Fruit fly (Drosophila melanogaster) whole organism, wandering third instar larva: ENCODE results near the gene CG9512.
A peak's percentile ranks its signal among the peaks of the same experiment; 100 is the strongest.

Source experiments
- Abd-B ChIP-seq: fragments of >200 bp; optimal IDR thresholded peaks from 2 replicates; lab custom pipeline; 2017; ENCODE audit warnings: missing biosample characterization, missing genetic modification characterization
- CG32264 ChIP-seq: fragments of 200-800 bp; sonication (Bioruptor generic); optimal IDR thresholded peaks from 2 replicates; lab custom pipeline; 2016; ENCODE audit warnings: missing biosample characterization, missing genetic modification characterization
- CG9705 ChIP-seq: fragments of 200-800 bp; sonication (Bioruptor generic); optimal IDR thresholded peaks from 2 replicates; lab custom pipeline; 2018; ENCODE audit warnings: missing biosample characterization, mild to moderate bottlenecking, missing genetic modification characterization
- CrebA ChIP-seq: fragments of 200-800 bp; sonication (Bioruptor generic); optimal IDR thresholded peaks from 2 replicates; lab custom pipeline; 2016; ENCODE audit warnings: missing biosample characterization, mild to moderate bottlenecking, missing genetic modification characterization, borderline replicate concordance
- Dif ChIP-seq: fragments of 200-275, 200-300 bp; sonication (Bioruptor generic); optimal IDR thresholded peaks from 2 replicates; lab custom pipeline; 2018; ENCODE audit warnings: missing biosample characterization, missing genetic modification characterization; ENCODE audit not compliant: partially characterized antibody
- GATAd ChIP-seq: sonication (Bioruptor generic); optimal IDR thresholded peaks from 2 replicates; lab custom pipeline; 2016; ENCODE audit warnings: missing biosample characterization, missing genetic modification characterization
- HLH106 ChIP-seq: fragments of 200-800 bp; optimal IDR thresholded peaks from 3 replicates; lab custom pipeline; 2019; ENCODE audit warnings: missing biosample characterization, mild to moderate bottlenecking, missing genetic modification characterization, moderate library complexity
- Hnf4 ChIP-seq: fragments of 200-800 bp; sonication (Bioruptor generic); optimal IDR thresholded peaks from 2 replicates; lab custom pipeline; 2016; ENCODE audit warnings: missing biosample characterization, mild to moderate bottlenecking, missing genetic modification characterization
- Hr78 ChIP-seq: fragments of >200 bp; optimal IDR thresholded peaks from 2 replicates; lab custom pipeline; 2017; ENCODE audit warnings: missing biosample characterization, missing genetic modification characterization
- Hr83 ChIP-seq: fragments of 200-300 bp; sonication (Bioruptor generic); optimal IDR thresholded peaks from 2 replicates; lab custom pipeline; 2016; ENCODE audit warnings: missing biosample characterization, mild to moderate bottlenecking, missing genetic modification characterization, moderate library complexity; ENCODE audit not compliant: poor library complexity, severe bottlenecking
- Jra ChIP-seq: sonication (Bioruptor generic); optimal IDR thresholded peaks from 2 replicates; lab custom pipeline; 2016; ENCODE audit warnings: missing biosample characterization, missing genetic modification characterization
- Myc ChIP-seq: fragments of >200 bp; optimal IDR thresholded peaks from 2 replicates; lab custom pipeline; 2017
- N ChIP-seq: fragments of >200 bp; optimal IDR thresholded peaks from 2 replicates; lab custom pipeline; 2018; ENCODE audit warnings: missing biosample characterization, missing external identifiers, missing genetic modification characterization
- Rel ChIP-seq, 2 experiments: fragments of 200-800 bp; sonication (Bioruptor generic) in 1 of 2; optimal IDR thresholded peaks; 2 replicates in 1 of 2; 3 replicates in 1 of 2; lab custom pipeline; 2016 to 2019; ENCODE audit warnings: mild to moderate bottlenecking in 2 of 2, missing biosample characterization in 2 of 2, missing genetic modification characterization in 2 of 2, moderate library complexity in 1 of 2
- Sp1 ChIP-seq: fragments of 200-800 bp; sonication (Bioruptor generic); optimal IDR thresholded peaks from 3 replicates; lab custom pipeline; 2019; ENCODE audit warnings: missing biosample characterization, mild to moderate bottlenecking, missing genetic modification characterization, moderate library complexity
- Vsx2 ChIP-seq: fragments of 200-300, 225-300 bp; sonication (Bioruptor generic); optimal IDR thresholded peaks from 2 replicates; lab custom pipeline; 2018; ENCODE audit warnings: missing biosample characterization, missing genetic modification characterization; ENCODE audit not compliant: partially characterized antibody
- br ChIP-seq: fragments of 200-800 bp; sonication (Bioruptor generic); optimal IDR thresholded peaks from 2 replicates; lab custom pipeline; 2016; ENCODE audit warnings: missing biosample characterization, missing genetic modification characterization
- brk ChIP-seq: fragments of 200-800 bp; sonication (Bioruptor generic); optimal IDR thresholded peaks from 2 replicates; lab custom pipeline; 2016; ENCODE audit warnings: missing biosample characterization, mild to moderate bottlenecking, missing genetic modification characterization
- dl ChIP-seq, 2 experiments: fragments of 175-275, 200-275 bp in 1 of 2; fragments of 200-275 bp in 1 of 2; sonication (Bioruptor generic); optimal IDR thresholded peaks; lab custom pipeline; 2018; ENCODE audit warnings: mild to moderate bottlenecking in 2 of 2, missing biosample characterization in 2 of 2, missing genetic modification characterization in 2 of 2, moderate library complexity in 2 of 2; ENCODE audit not compliant: partially characterized antibody in 2 of 2, insufficient read depth in 1 of 2
- dmrt93B ChIP-seq: fragments of 200-800 bp; sonication (Bioruptor generic); optimal IDR thresholded peaks from 2 replicates; lab custom pipeline; 2018; ENCODE audit warnings: missing biosample characterization, mild to moderate bottlenecking, missing genetic modification characterization
- dsf ChIP-seq: sonication (Bioruptor generic); optimal IDR thresholded peaks from 2 replicates; lab custom pipeline; 2016; ENCODE audit warnings: missing biosample characterization, missing genetic modification characterization, borderline replicate concordance
- ey ChIP-seq: fragments of 200-800 bp; sonication (Bioruptor generic); optimal IDR thresholded peaks from 2 replicates; lab custom pipeline; 2016; ENCODE audit warnings: missing biosample characterization, missing genetic modification characterization
- foxo ChIP-seq, 2 experiments: fragments of 200-800 bp; sonication (Bioruptor generic); optimal IDR thresholded peaks; 2 replicates in 1 of 2; 3 replicates in 1 of 2; lab custom pipeline; 2016 to 2017; ENCODE audit warnings: missing biosample characterization in 2 of 2, missing genetic modification characterization in 2 of 2
- fru ChIP-seq: fragments of 200-800 bp; sonication (Bioruptor generic); optimal IDR thresholded peaks from 3 replicates; lab custom pipeline; 2016; ENCODE audit warnings: missing biosample characterization, mild to moderate bottlenecking, missing genetic modification characterization
- h ChIP-seq: fragments of 200-800 bp; sonication (Bioruptor generic); optimal IDR thresholded peaks from 3 replicates; lab custom pipeline; 2016; ENCODE audit warnings: missing biosample characterization, mild to moderate bottlenecking, missing genetic modification characterization
- jim ChIP-seq: fragments of 175-275, 200-325 bp; sonication (Bioruptor generic); optimal IDR thresholded peaks from 2 replicates; lab custom pipeline; 2016; ENCODE audit warnings: missing biosample characterization, mild to moderate bottlenecking, missing genetic modification characterization
- lola ChIP-seq: fragments of >200 bp; optimal IDR thresholded peaks from 2 replicates; lab custom pipeline; 2017; ENCODE audit warnings: missing biosample characterization, missing genetic modification characterization
- pan ChIP-seq: fragments of >200 bp; optimal IDR thresholded peaks from 2 replicates; lab custom pipeline; 2017
- psq ChIP-seq: fragments of 200-800 bp; sonication (Bioruptor generic); optimal IDR thresholded peaks from 3 replicates; lab custom pipeline; 2017; ENCODE audit warnings: missing biosample characterization, mild to moderate bottlenecking, missing genetic modification characterization, moderate library complexity
- rgr ChIP-seq: fragments of 200-800 bp; sonication (Bioruptor generic); optimal IDR thresholded peaks from 3 replicates; lab custom pipeline; 2016; ENCODE audit warnings: missing biosample characterization, mild to moderate bottlenecking, missing genetic modification characterization
- sage ChIP-seq: fragments of 200-800 bp; sonication (Bioruptor generic); optimal IDR thresholded peaks from 2 replicates; lab custom pipeline; 2016; ENCODE audit warnings: missing biosample characterization, mild to moderate bottlenecking, missing genetic modification characterization
- sv ChIP-seq: fragments of 200-800 bp; sonication (Bioruptor generic); optimal IDR thresholded peaks from 3 replicates; lab custom pipeline; 2016; ENCODE audit warnings: missing biosample characterization, missing genetic modification characterization
- usp ChIP-seq: fragments of >200 bp; optimal IDR thresholded peaks from 2 replicates; lab custom pipeline; 2017; ENCODE audit warnings: missing biosample characterization, missing genetic modification characterization
- woc ChIP-seq: sonication (Bioruptor generic); optimal IDR thresholded peaks from 2 replicates; lab custom pipeline; 2016; ENCODE audit warnings: missing biosample characterization, mild to moderate bottlenecking, missing genetic modification characterization

The CG9512 gene

dm6 chrX:14905499-14906044, at the start of gene CG9512:
Gene CG9512, minus strand, starts transcription at chrX:14905549.
- peak; percentile 2 for TF ChIP-seq CrebA (GFP tag; lab: Kevin White, UChicago)
- TF ChIP-seq brk (GFP tag; lab: Kevin White, UChicago) = no peak
- no peak for TF ChIP-seq br
- TF ChIP-seq, all 38 proteins: peak for 1

dm6 chrX:14953896-14954295, 48.5 kb upstream of the CG9512 start:
- TF ChIP-seq Vsx2 (GFP tag; lab: Kevin White, UChicago) (peak; percentile 9), h (GFP tag; lab: Kevin White, UChicago) (peak; percentile 8), Jra (no peak), HLH106 (peak; percentile 48), woc (no peak), usp (GFP tag; lab: Kevin White, UChicago) (no peak), dmrt93B (GFP tag; lab: Kevin White, UChicago) (no peak), foxo (GFP tag; optimal IDR thresholded peaks at IDR 0.05; lab: Kevin White, UChicago) (peak in 1 of 2 experiments; percentile 45), fru (GFP tag; lab: Kevin White, UChicago) (peak; percentile 57)
- TF ChIP-seq, all 38 proteins: peak for 5

- TF ChIP-seq Hr83 (no peak), HLH106 (peak; percentile 23), Sp1 (GFP tag; lab: Kevin White, UChicago) (peak; percentile 53), fru (GFP tag; lab: Kevin White, UChicago) (no peak), Dif (peak; percentile 27), lola (GFP tag; lab: Kevin White, UChicago) (no peak), woc (peak; percentile 39), brk (GFP tag; lab: Kevin White, UChicago) (no peak), psq (GFP tag; lab: Kevin White, UChicago) (peak; percentile 70), Hnf4 (peak; percentile 99), CrebA (GFP tag; lab: Kevin White, UChicago) (peak; percentile 95), sage (GFP tag; lab: Kevin White, UChicago) (no peak), GATAd (GFP tag; lab: Kevin White, UChicago) (no peak), CG9705 (no peak), sv (GFP tag; lab: Kevin White, UChicago) (no peak), Vsx2 (GFP tag; lab: Kevin White, UChicago) (peak; percentile 49), Rel (GFP tag; optimal IDR thresholded peaks at IDR 0.05; lab: Kevin White, UChicago) (peak; percentile 77), Rel (tag; optimal IDR thresholded peaks at IDR 0.05; lab: Kevin White, UChicago) (peak; percentile 30)
- TF ChIP-seq, all 38 proteins: peak for 9
These were observed 47.7 kb upstream of the CG9512 start, which contains the start of gene pdgy for dm6 chrX:14952845-14953720. Gene pdgy, minus strand, starts transcription at chrX:14953532.

dm6 chrX:14952097-14952844, 46.9 kb upstream of the CG9512 start:
- no peak for TF ChIP-seq usp (GFP tag; lab: Kevin White, UChicago)
- peak; percentile 63 for TF ChIP-seq ey (GFP tag; lab: Kevin White, UChicago)
- peak; percentile 35 for TF ChIP-seq psq (GFP tag; lab: Kevin White, UChicago)
- peak; percentile 58 for TF ChIP-seq HLH106
- TF ChIP-seq N = no peak
- TF ChIP-seq h (GFP tag; lab: Kevin White, UChicago) = peak; percentile 74
- TF ChIP-seq CrebA (GFP tag; lab: Kevin White, UChicago) = no peak
- peak; percentile 60 for TF ChIP-seq dmrt93B (GFP tag; lab: Kevin White, UChicago)
- TF ChIP-seq CG32264 (GFP tag; lab: Kevin White, UChicago) = no peak
- TF ChIP-seq dl (GFP tag; optimal IDR thresholded peaks at IDR 0.05; lab: Kevin White, UChicago; ENCODE audit: insufficient read depth in 1 of 2, partially characterized antibody in 2 of 2) = peak in 1 of 2 experiments; percentile 3
- no peak for TF ChIP-seq Vsx2 (GFP tag; lab: Kevin White, UChicago)
- TF ChIP-seq jim = no peak
- peak; percentile 69 for TF ChIP-seq rgr
- TF ChIP-seq dsf (GFP tag; lab: Kevin White, UChicago) = no peak
- TF ChIP-seq foxo (GFP tag; optimal IDR thresholded peaks at IDR 0.05; lab: Kevin White, UChicago) = peak in 1 of 2 experiments; percentile 68
- TF ChIP-seq Jra = no peak
- peak; percentile 39 for TF ChIP-seq br
- no peak for TF ChIP-seq Hr78
- no peak for TF ChIP-seq sage (GFP tag; lab: Kevin White, UChicago)
- no peak for TF ChIP-seq pan (lab: Kevin White, UChicago)
- peak; percentile 78 for TF ChIP-seq Sp1 (GFP tag; lab: Kevin White, UChicago)
- peak; percentile 79 for TF ChIP-seq woc
- TF ChIP-seq brk (GFP tag; lab: Kevin White, UChicago) = no peak
- TF ChIP-seq CG9705 = peak; percentile 18
- peak; percentile 34 for TF ChIP-seq Hnf4
- no peak for TF ChIP-seq Myc (lab: Kevin White, UChicago)
- no peak for TF ChIP-seq Rel (GFP tag; optimal IDR thresholded peaks at IDR 0.05; lab: Kevin White, UChicago)
- no peak for TF ChIP-seq Rel (tag; optimal IDR thresholded peaks at IDR 0.05; lab: Kevin White, UChicago)
- TF ChIP-seq GATAd (GFP tag; lab: Kevin White, UChicago) = no peak
- no peak for TF ChIP-seq Hr83
- no peak for TF ChIP-seq sv (GFP tag; lab: Kevin White, UChicago)
- TF ChIP-seq Dif = no peak
- TF ChIP-seq Abd-B = no peak
